Comparison of ENCODE assay signal across 1 fruit fly cellular context in the genomic region with DNA sequence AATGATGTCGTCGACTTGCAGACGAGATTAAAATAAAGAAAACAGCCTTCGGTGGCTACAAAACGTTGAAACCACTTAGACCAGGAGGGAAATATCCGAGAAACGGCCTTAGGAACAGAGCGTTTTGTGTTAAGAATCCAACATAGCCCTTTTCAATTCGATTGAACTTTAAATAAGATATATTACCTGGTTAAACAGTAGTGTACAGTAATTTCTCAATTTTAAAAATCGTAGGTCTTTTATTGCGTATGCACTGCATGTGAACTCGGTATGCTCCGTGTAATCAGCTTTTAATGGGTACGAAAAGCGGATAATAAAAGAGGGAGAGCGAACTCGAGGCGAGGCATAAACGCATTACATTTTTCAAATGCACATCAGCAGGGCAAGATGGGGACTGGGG.
A peak's percentile ranks its signal among the peaks of the same experiment; 100 is the strongest.
TF ChIP-seq lines count a peak whose summit lies in the region.

No protein-coding gene starts in this region.

TF ChIP-seq in whole organism, embryonic, 481 proteins besides CTCF, POLR2A, EP300 and RAD21 (continued from another document and continues in another):
- no peak for TF ChIP-seq pita (GFP tag; optimal IDR thresholded peaks at IDR 0.05; lab: Kevin White, UChicago)
- TF ChIP-seq gcm (GFP tag; optimal IDR thresholded peaks at IDR 0.05; lab: Kevin White, UChicago), result no peak
- no peak for TF ChIP-seq chif (GFP tag; optimal IDR thresholded peaks at IDR 0.05; lab: Kevin White, UChicago)
- no peak for TF ChIP-seq crp (GFP tag; optimal IDR thresholded peaks at IDR 0.05; lab: Kevin White, UChicago)
- TF ChIP-seq zf30C (GFP tag; optimal IDR thresholded peaks at IDR 0.05; lab: Kevin White, UChicago), result no peak
- peak; percentile 16; the same call in 1 of the 2 replicates for TF ChIP-seq sisA (GFP tag; IDR thresholded peaks at IDR 0.05; lab: Robert Waterston, UW)
- no peak for TF ChIP-seq Hr51 (GFP tag; optimal IDR thresholded peaks at IDR 0.05; lab: Kevin White, UChicago)
- no peak for TF ChIP-seq cato (GFP tag; optimal IDR thresholded peaks at IDR 0.05; lab: Kevin White, UChicago; ENCODE audit: borderline replicate concordance)
- TF ChIP-seq CG6791 (GFP tag; IDR thresholded peaks at IDR 0.05; lab: Robert Waterston, UW; ENCODE audit: partially characterized antibody), result no peak
- no peak for TF ChIP-seq nom (GFP tag; optimal IDR thresholded peaks at IDR 0.05; lab: Kevin White, UChicago)
- TF ChIP-seq CG2116 (GFP tag; optimal IDR thresholded peaks at IDR 0.05; lab: Kevin White, UChicago), result no peak
- peak; percentile 33 for TF ChIP-seq CG17359 (tag; optimal IDR thresholded peaks at IDR 0.05; lab: Kevin White, UChicago)
- no peak for TF ChIP-seq CG13123 (GFP tag; optimal IDR thresholded peaks at IDR 0.05; lab: Kevin White, UChicago)
- TF ChIP-seq tgo (GFP tag; IDR thresholded peaks at IDR 0.05; lab: Robert Waterston, UW), result 0 out of 3 replicates have a peak, but pooled peaks have one; percentile 20
- peak in 1 of 2 experiments; percentile 24 for TF ChIP-seq eve (GFP tag; optimal IDR thresholded peaks at IDR 0.05; lab: Kevin White, UChicago)
- TF ChIP-seq nmo (GFP tag; optimal IDR thresholded peaks at IDR 0.05; lab: Kevin White, UChicago), result peak; percentile 31
- TF ChIP-seq NFAT (GFP tag; IDR thresholded peaks at IDR 0.05; lab: Robert Waterston, UW), result no peak
- no peak for TF ChIP-seq CG32767 (GFP tag; IDR thresholded peaks at IDR 0.05; lab: Robert Waterston, UW)
- no peak for TF ChIP-seq CG9215 (GFP tag; IDR thresholded peaks at IDR 0.05; lab: Robert Waterston, UW)
- no peak for TF ChIP-seq hkb (optimal IDR thresholded peaks at IDR 0.05; lab: Kevin White, UChicago)
- no peak for TF ChIP-seq hkb (GFP tag; IDR thresholded peaks at IDR 0.05; lab: Robert Waterston, UW)
- TF ChIP-seq sc (optimal IDR thresholded peaks at IDR 0.05; lab: Kevin White, UChicago), result no peak
- no peak for TF ChIP-seq sc (GFP tag; optimal IDR thresholded peaks at IDR 0.05; lab: Kevin White, UChicago)
- TF ChIP-seq inv (GFP tag; IDR thresholded peaks at IDR 0.05; lab: Robert Waterston, UW; ENCODE audit: partially characterized antibody), result no peak
- no peak for TF ChIP-seq Nf-YC (tag; optimal IDR thresholded peaks at IDR 0.05; lab: Kevin White, UChicago)
- no peak for TF ChIP-seq CG14965 (GFP tag; optimal IDR thresholded peaks at IDR 0.05; lab: Kevin White, UChicago; ENCODE audit: borderline replicate concordance)
- no peak for TF ChIP-seq CG4707 (GFP tag; optimal IDR thresholded peaks at IDR 0.05; lab: Kevin White, UChicago)
- no peak for TF ChIP-seq pros (GFP tag; optimal IDR thresholded peaks at IDR 0.05; lab: Kevin White, UChicago)
- peak; percentile 12 for TF ChIP-seq CG8388 (GFP tag; optimal IDR thresholded peaks at IDR 0.05; lab: Kevin White, UChicago)
- TF ChIP-seq CG11696 (GFP tag; IDR thresholded peaks at IDR 0.05; lab: Robert Waterston, UW), result no peak
- TF ChIP-seq CG8290 (GFP tag; optimal IDR thresholded peaks at IDR 0.05; lab: Kevin White, UChicago), result no peak
- no peak for TF ChIP-seq CG8290 (tag; optimal IDR thresholded peaks at IDR 0.05; lab: Kevin White, UChicago)
- TF ChIP-seq HmgZ (tag; optimal IDR thresholded peaks at IDR 0.05; lab: Kevin White, UChicago), result no peak
- no peak for TF ChIP-seq CG6854 (GFP tag; optimal IDR thresholded peaks at IDR 0.05; lab: Kevin White, UChicago)
- TF ChIP-seq stwl (tag; optimal IDR thresholded peaks at IDR 0.05; lab: Kevin White, UChicago), result no peak
- no peak for TF ChIP-seq jigr1 (GFP tag; IDR thresholded peaks at IDR 0.05; lab: Robert Waterston, UW)
- no peak for TF ChIP-seq disco-r (GFP tag; optimal IDR thresholded peaks at IDR 0.05; lab: Kevin White, UChicago)
- TF ChIP-seq Elba2 (GFP tag; optimal IDR thresholded peaks at IDR 0.05; lab: Kevin White, UChicago), result no peak
- TF ChIP-seq Asciz (GFP tag; optimal IDR thresholded peaks at IDR 0.05; lab: Kevin White, UChicago), result no peak
- TF ChIP-seq hbn (GFP tag; IDR thresholded peaks at IDR 0.05; lab: Robert Waterston, UW; ENCODE audit: partially characterized antibody), result no peak
- TF ChIP-seq da (GFP tag; optimal IDR thresholded peaks at IDR 0.05; lab: Kevin White, UChicago), result no peak
- no peak for TF ChIP-seq her (GFP tag; optimal IDR thresholded peaks at IDR 0.05; lab: Kevin White, UChicago)
- no peak for TF ChIP-seq E2f1 (GFP tag; IDR thresholded peaks at IDR 0.05; lab: Robert Waterston, UW)
- TF ChIP-seq CG3281 (GFP tag; optimal IDR thresholded peaks at IDR 0.05; lab: Kevin White, UChicago), result no peak
- TF ChIP-seq kni (GFP tag; optimal IDR thresholded peaks at IDR 0.05; lab: Kevin White, UChicago), result no peak
- no peak for TF ChIP-seq lmd (GFP tag; IDR thresholded peaks at IDR 0.05; lab: Robert Waterston, UW)
- no peak for TF ChIP-seq HLH54F (GFP tag; optimal IDR thresholded peaks at IDR 0.05; lab: Kevin White, UChicago)
- TF ChIP-seq CG8765 (GFP tag; IDR thresholded peaks at IDR 0.05; lab: Robert Waterston, UW), result no peak
- peak; percentile 42; the same call in 1 of the 2 replicates for TF ChIP-seq Xrp1 (GFP tag; IDR thresholded peaks at IDR 0.05; lab: Robert Waterston, UW)
- no peak for TF ChIP-seq vnd (GFP tag; IDR thresholded peaks at IDR 0.05; lab: Robert Waterston, UW; ENCODE audit: partially characterized antibody)
- no peak for TF ChIP-seq sug (tag; optimal IDR thresholded peaks at IDR 0.05; lab: Kevin White, UChicago)
- TF ChIP-seq twi (tag; optimal IDR thresholded peaks at IDR 0.05; lab: Kevin White, UChicago), result no peak
- no peak for TF ChIP-seq CG15011 (GFP tag; optimal IDR thresholded peaks at IDR 0.05; lab: Kevin White, UChicago)
- no peak for TF ChIP-seq CG4617 (GFP tag; optimal IDR thresholded peaks at IDR 0.05; lab: Kevin White, UChicago; ENCODE audit: borderline replicate concordance)
- TF ChIP-seq CG11695 (GFP tag; IDR thresholded peaks at IDR 0.05; lab: Robert Waterston, UW), result no peak
- no peak for TF ChIP-seq CG34376 (GFP tag; optimal IDR thresholded peaks at IDR 0.05; lab: Kevin White, UChicago)
- TF ChIP-seq CG4730 (GFP tag; IDR thresholded peaks at IDR 0.05; lab: Robert Waterston, UW), result no peak
- TF ChIP-seq Blimp-1 (GFP tag; optimal IDR thresholded peaks at IDR 0.05; lab: Kevin White, UChicago), result peak; percentile 6
- TF ChIP-seq CG4820 (GFP tag; optimal IDR thresholded peaks at IDR 0.05; lab: Kevin White, UChicago), result no peak
- TF ChIP-seq ERR (GFP tag; optimal IDR thresholded peaks at IDR 0.05; lab: Kevin White, UChicago), result no peak
- TF ChIP-seq E2f2 (GFP tag; IDR thresholded peaks at IDR 0.05; lab: Robert Waterston, UW), result no peak
- TF ChIP-seq CG12391 (tag; optimal IDR thresholded peaks at IDR 0.05; lab: Kevin White, UChicago), result no peak
- TF ChIP-seq Lpt (GFP tag; optimal IDR thresholded peaks at IDR 0.05; lab: Kevin White, UChicago), result no peak
- TF ChIP-seq CG2129 (GFP tag; IDR thresholded peaks at IDR 0.05; lab: Robert Waterston, UW; ENCODE audit: partially characterized antibody), result no peak
- TF ChIP-seq row (GFP tag; IDR thresholded peaks at IDR 0.05; lab: Robert Waterston, UW), result peak; percentile 19; the same call in 1 of the 3 replicates
- no peak for TF ChIP-seq ftz-f1 (GFP tag; optimal IDR thresholded peaks at IDR 0.05; lab: Kevin White, UChicago)
- no peak for TF ChIP-seq HmgD (GFP tag; optimal IDR thresholded peaks at IDR 0.05; lab: Kevin White, UChicago)
- no peak for TF ChIP-seq D (optimal IDR thresholded peaks at IDR 0.05; lab: Kevin White, UChicago)
- no peak for TF ChIP-seq D (GFP tag; optimal IDR thresholded peaks at IDR 0.05; lab: Kevin White, UChicago)
- no peak for TF ChIP-seq Hmr (GFP tag; optimal IDR thresholded peaks at IDR 0.05; lab: Kevin White, UChicago)
- TF ChIP-seq Ravus (GFP tag; IDR thresholded peaks at IDR 0.05; lab: Robert Waterston, UW), result no peak
- no peak for TF ChIP-seq CG16863 (GFP tag; optimal IDR thresholded peaks at IDR 0.05; lab: Kevin White, UChicago)
- no peak for TF ChIP-seq CG17328 (GFP tag; IDR thresholded peaks at IDR 0.05; lab: Robert Waterston, UW)
- TF ChIP-seq CG2889 (GFP tag; IDR thresholded peaks at IDR 0.05; lab: Robert Waterston, UW), result no peak
- no peak for TF ChIP-seq croc (GFP tag; conservative IDR thresholded peaks at IDR 0.05; lab: Robert Waterston, UW)
- TF ChIP-seq tna (GFP tag; IDR thresholded peaks at IDR 0.05; lab: Robert Waterston, UW; ENCODE audit: partially characterized antibody), result no peak
- no peak for TF ChIP-seq Optix (GFP tag; IDR thresholded peaks at IDR 0.05; lab: Robert Waterston, UW)
- no peak for TF ChIP-seq gt (GFP tag; IDR thresholded peaks at IDR 0.05; lab: Robert Waterston, UW)
- no peak for TF ChIP-seq CG31224 (GFP tag; IDR thresholded peaks at IDR 0.05; lab: Robert Waterston, UW)
- no peak for TF ChIP-seq CG42726 (GFP tag; IDR thresholded peaks at IDR 0.05; lab: Robert Waterston, UW; ENCODE audit: partially characterized antibody)
- TF ChIP-seq bab2 (GFP tag; optimal IDR thresholded peaks at IDR 0.05; lab: Kevin White, UChicago), result no peak
- TF ChIP-seq yki (optimal IDR thresholded peaks at IDR 0.05; lab: Kevin White, UChicago), result no peak
- TF ChIP-seq CG18262 (tag; optimal IDR thresholded peaks at IDR 0.05; lab: Kevin White, UChicago), result peak; percentile 27
- no peak for TF ChIP-seq Tbp (GFP tag; optimal IDR thresholded peaks at IDR 0.05; lab: Kevin White, UChicago)
- no peak for TF ChIP-seq CoRest (tag; optimal IDR thresholded peaks at IDR 0.05; lab: Kevin White, UChicago)
- no peak for TF ChIP-seq CG3163 (GFP tag; optimal IDR thresholded peaks at IDR 0.05; lab: Kevin White, UChicago)
- no peak for TF ChIP-seq pan (optimal IDR thresholded peaks at IDR 0.05; lab: Kevin White, UChicago)
- TF ChIP-seq pan (GFP tag; optimal IDR thresholded peaks at IDR 0.05 in 1 of 2, IDR thresholded peaks at IDR 0.05 in 1 of 2), result no peak
- TF ChIP-seq CG7271 (tag; optimal IDR thresholded peaks at IDR 0.05; lab: Kevin White, UChicago), result no peak
- TF ChIP-seq ci (GFP tag; IDR thresholded peaks at IDR 0.05; lab: Robert Waterston, UW), result no peak
- TF ChIP-seq Lim3 (GFP tag; IDR thresholded peaks at IDR 0.05; lab: Robert Waterston, UW), result no peak
- TF ChIP-seq oc (tag; optimal IDR thresholded peaks at IDR 0.05; lab: Kevin White, UChicago), result no peak
- no peak for TF ChIP-seq unpg (GFP tag; optimal IDR thresholded peaks at IDR 0.05; lab: Kevin White, UChicago)
- TF ChIP-seq CG7786 (GFP tag; optimal IDR thresholded peaks at IDR 0.05; lab: Kevin White, UChicago), result no peak
- no peak for TF ChIP-seq CG17612 (GFP tag; IDR thresholded peaks at IDR 0.05; lab: Robert Waterston, UW)
- TF ChIP-seq rib (GFP tag; IDR thresholded peaks at IDR 0.05; lab: Robert Waterston, UW), result no peak
- TF ChIP-seq usp (GFP tag; optimal IDR thresholded peaks at IDR 0.05; lab: Kevin White, UChicago), result no peak
- 0 out of 3 replicates have a peak, but pooled peaks have one; percentile 10 for TF ChIP-seq CG17361 (GFP tag; IDR thresholded peaks at IDR 0.05; lab: Robert Waterston, UW)
- peak; percentile 38 for TF ChIP-seq gem (tag; optimal IDR thresholded peaks at IDR 0.05; lab: Kevin White, UChicago)
- no peak for TF ChIP-seq dm (GFP tag; optimal IDR thresholded peaks at IDR 0.05; lab: Kevin White, UChicago)
- no peak for TF ChIP-seq CG4360 (GFP tag; IDR thresholded peaks at IDR 0.05; lab: Robert Waterston, UW)
- TF ChIP-seq eyg (GFP tag; optimal IDR thresholded peaks at IDR 0.05; lab: Kevin White, UChicago), result no peak
- no peak for TF ChIP-seq Dfd (GFP tag; optimal IDR thresholded peaks at IDR 0.05; lab: Kevin White, UChicago)
- no peak for TF ChIP-seq ken (GFP tag; IDR thresholded peaks at IDR 0.05; lab: Robert Waterston, UW)
- TF ChIP-seq unc-4 (GFP tag; IDR thresholded peaks at IDR 0.05; lab: Robert Waterston, UW; ENCODE audit: partially characterized antibody), result no peak
- TF ChIP-seq CG32532 (GFP tag; IDR thresholded peaks at IDR 0.05; lab: Robert Waterston, UW), result no peak
- no peak for TF ChIP-seq CG7987 (GFP tag; optimal IDR thresholded peaks at IDR 0.05; lab: Kevin White, UChicago)
- TF ChIP-seq CG7372 (GFP tag; IDR thresholded peaks at IDR 0.05; lab: Robert Waterston, UW), result no peak
- TF ChIP-seq sim (GFP tag; IDR thresholded peaks at IDR 0.05; lab: Robert Waterston, UW), result no peak
- no peak for TF ChIP-seq CG3995 (GFP tag; optimal IDR thresholded peaks at IDR 0.05; lab: Kevin White, UChicago)
- TF ChIP-seq CG2678 (tag; optimal IDR thresholded peaks at IDR 0.05; lab: Kevin White, UChicago), result peak; percentile 5
- no peak for TF ChIP-seq Rfx (GFP tag; IDR thresholded peaks at IDR 0.05; lab: Robert Waterston, UW)
- no peak for TF ChIP-seq MESR4 (GFP tag; optimal IDR thresholded peaks at IDR 0.05; lab: Kevin White, UChicago)
- no peak for TF ChIP-seq CG4424 (GFP tag; optimal IDR thresholded peaks at IDR 0.05; lab: Kevin White, UChicago)
- no peak for TF ChIP-seq Dip2 (GFP tag; IDR thresholded peaks at IDR 0.05; lab: Robert Waterston, UW)
- no peak for TF ChIP-seq schlank (tag; optimal IDR thresholded peaks at IDR 0.05; lab: Kevin White, UChicago)
- TF ChIP-seq CG6272 (GFP tag; IDR thresholded peaks at IDR 0.05; lab: Robert Waterston, UW), result no peak
- TF ChIP-seq amos (GFP tag; IDR thresholded peaks at IDR 0.05; lab: Robert Waterston, UW; ENCODE audit: partially characterized antibody), result no peak
- peak; percentile 17 for TF ChIP-seq CG11504 (tag; optimal IDR thresholded peaks at IDR 0.05; lab: Kevin White, UChicago)
- peak; percentile 29 for TF ChIP-seq CG10979 (tag; optimal IDR thresholded peaks at IDR 0.05; lab: Kevin White, UChicago)
- TF ChIP-seq Med (GFP tag; lab: Kevin White, UChicago), result no peak
- TF ChIP-seq peb (GFP tag; IDR thresholded peaks at IDR 0.05; lab: Robert Waterston, UW), result no peak
- no peak for TF ChIP-seq ttk (GFP tag; IDR thresholded peaks at IDR 0.05; lab: Robert Waterston, UW)
- TF ChIP-seq br (optimal IDR thresholded peaks at IDR 0.05; lab: Kevin White, UChicago), result no peak
- TF ChIP-seq hth (optimal IDR thresholded peaks at IDR 0.05; lab: Kevin White, UChicago), result no peak
- no peak for TF ChIP-seq slbo (GFP tag; IDR thresholded peaks at IDR 0.05; lab: Robert Waterston, UW)
- TF ChIP-seq Meics (GFP tag; optimal IDR thresholded peaks at IDR 0.05; lab: Kevin White, UChicago), result no peak
- TF ChIP-seq mam (GFP tag; optimal IDR thresholded peaks at IDR 0.05; lab: Kevin White, UChicago), result no peak
- TF ChIP-seq pum (GFP tag; optimal IDR thresholded peaks at IDR 0.05; lab: Kevin White, UChicago), result no peak
- TF ChIP-seq CG10274 (GFP tag; optimal IDR thresholded peaks at IDR 0.05; lab: Kevin White, UChicago), result no peak
- TF ChIP-seq CG15479 (GFP tag; optimal IDR thresholded peaks at IDR 0.05; lab: Kevin White, UChicago), result no peak
- no peak for TF ChIP-seq gfzf (GFP tag; optimal IDR thresholded peaks at IDR 0.05; lab: Kevin White, UChicago)
- TF ChIP-seq CG11093 (GFP tag; IDR thresholded peaks at IDR 0.05; lab: Robert Waterston, UW), result no peak
- no peak for TF ChIP-seq Chrac-16 (GFP tag; optimal IDR thresholded peaks at IDR 0.05; lab: Kevin White, UChicago)
